Worm (Caenorhabditis elegans) whole organism, young adult: ENCODE results near the gene M01E10.3.
A peak's percentile ranks its signal among the peaks of the same experiment; 100 is the strongest.

Source experiments
- C17E4.6 ChIP-seq: fragments of 200-800 bp; sonication (Bioruptor generic); IDR thresholded peaks from 2 replicates; pipeline ENCODE4 v1.3.6; 2022; ENCODE audit warnings: missing genetic modification reagents, missing genetic modification characterization, missing compliant biosample characterization
- D2030.7 ChIP-seq: fragments of 200-800 bp; sonication (Bioruptor generic); IDR thresholded peaks from 2 replicates; pipeline ENCODE4 v1.3.6; 2022; ENCODE audit warnings: missing genetic modification reagents, missing genetic modification characterization, missing compliant biosample characterization
- F10E7.11 ChIP-seq: sonication (generic microtip); optimal IDR thresholded peaks from 2 replicates; lab custom pipeline; 2017; ENCODE audit warnings: mild to moderate bottlenecking, missing genetic modification characterization, moderate library complexity, missing compliant biosample characterization
- F23B12.7 ChIP-seq: sonication (generic microtip); optimal IDR thresholded peaks from 2 replicates; lab custom pipeline; 2017; ENCODE audit warnings: missing genetic modification characterization, mild to moderate bottlenecking, missing compliant biosample characterization, antibody characterized with exemption, moderate library complexity; ENCODE audit not compliant: insufficient read depth
- F33H1.4 ChIP-seq: fragments of 200-800 bp; sonication (Bioruptor generic); IDR thresholded peaks from 2 replicates; pipeline ENCODE4 v1.3.6; 2022; ENCODE audit warnings: missing genetic modification reagents, missing genetic modification characterization, missing compliant biosample characterization
- F49E8.2 ChIP-seq: sonication (generic microtip); optimal IDR thresholded peaks from 3 replicates; lab custom pipeline; 2017; ENCODE audit warnings: missing genetic modification characterization, mild to moderate bottlenecking, missing compliant biosample characterization, antibody characterized with exemption, moderate library complexity; ENCODE audit not compliant: insufficient read depth
- K11D2.4 ChIP-seq: fragments of 200-800 bp; sonication (Bioruptor generic); IDR thresholded peaks from 2 replicates; pipeline ENCODE4 v1.3.6; 2022; ENCODE audit warnings: missing genetic modification reagents, missing genetic modification characterization, missing compliant biosample characterization
- Y53G8AR.9 ChIP-seq: fragments of 200-800 bp; sonication (Bioruptor generic); conservative IDR thresholded peaks from 2 replicates; pipeline ENCODE4 v1.3.6; 2022; ENCODE audit warnings: missing genetic modification reagents, missing genetic modification characterization, missing compliant biosample characterization
- attf-5 ChIP-seq: fragments of 200-800 bp; sonication (Bioruptor generic); optimal IDR thresholded peaks from 2 replicates; lab custom pipeline; 2018; ENCODE audit warnings: mild to moderate bottlenecking, missing genetic modification characterization, missing compliant biosample characterization
- ccch-3 ChIP-seq: fragments of 200-800 bp; sonication (Bioruptor generic); optimal IDR thresholded peaks from 2 replicates; lab custom pipeline; 2018; ENCODE audit warnings: mild to moderate bottlenecking, missing genetic modification characterization, missing compliant biosample characterization
- cebp-1 ChIP-seq, 2 experiments: fragments of 200-800 bp in 1 of 2; sonication (Bioruptor generic) in 1 of 2; sonication (generic microtip) in 1 of 2; IDR thresholded peaks in 1 of 2; optimal IDR thresholded peaks in 1 of 2; 2 replicates each; pipeline versions ENCODE4 v1.3.6 to Lab custom; 2017 to 2022; ENCODE audit warnings: missing compliant biosample characterization in 2 of 2, missing genetic modification characterization in 2 of 2, mild to moderate bottlenecking in 1 of 2, missing genetic modification reagents in 1 of 2, moderate library complexity in 1 of 2
- ceh-40 ChIP-seq: fragments of 200-800 bp; sonication (Bioruptor generic); IDR thresholded peaks from 2 replicates; pipeline ENCODE4 v1.3.6; 2022; ENCODE audit warnings: missing genetic modification characterization, missing compliant biosample characterization
- ceh-91 ChIP-seq: fragments of 200-800 bp; sonication (Bioruptor generic); IDR thresholded peaks from 2 replicates; pipeline ENCODE4 v1.3.6; 2022; ENCODE audit warnings: missing genetic modification reagents, missing genetic modification characterization, missing compliant biosample characterization
- chd-7 ChIP-seq: sonication (generic microtip); optimal IDR thresholded peaks from 2 replicates; lab custom pipeline; 2016; ENCODE audit warnings: mild to moderate bottlenecking, missing genetic modification characterization, moderate library complexity, missing compliant biosample characterization
- die-1 ChIP-seq: sonication (generic microtip); optimal IDR thresholded peaks from 2 replicates; lab custom pipeline; 2016; ENCODE audit warnings: missing genotype, mild to moderate bottlenecking, missing genetic modification characterization, missing compliant biosample characterization
- dpl-1 ChIP-seq: fragments of 150-350 bp; optimal IDR thresholded peaks from 2 replicates; lab custom pipeline; 2014; ENCODE audit warnings: missing biosample characterization, missing genetic modification reagents, missing genetic modification characterization
- efl-1 ChIP-seq: fragments of 150-350 bp; optimal IDR thresholded peaks from 2 replicates; lab custom pipeline; 2014; ENCODE audit warnings: missing biosample characterization, missing genetic modification reagents, missing genetic modification characterization
- ekl-4 ChIP-seq: fragments of 200-800 bp; sonication (Bioruptor generic); IDR thresholded peaks from 2 replicates; pipeline ENCODE4 v1.3.6; 2022; ENCODE audit warnings: missing genetic modification reagents, missing genetic modification characterization, missing compliant biosample characterization
- ets-4 ChIP-seq: fragments of 200-800 bp; sonication (Bioruptor generic); optimal IDR thresholded peaks from 2 replicates; lab custom pipeline; 2018; ENCODE audit warnings: mild to moderate bottlenecking, missing genetic modification characterization, missing compliant biosample characterization
- lin-54 ChIP-seq: fragments of 200-800 bp; sonication (Bioruptor generic); optimal IDR thresholded peaks from 2 replicates; lab custom pipeline; 2018; ENCODE audit warnings: mild to moderate bottlenecking, missing genetic modification characterization, missing compliant biosample characterization
- lsl-1 ChIP-seq: fragments of 200-800 bp; sonication (Bioruptor generic); optimal IDR thresholded peaks from 2 replicates; lab custom pipeline; 2018; ENCODE audit warnings: mild to moderate bottlenecking, missing genetic modification characterization, moderate library complexity, missing compliant biosample characterization
- lsy-27 ChIP-seq: sonication (generic microtip); optimal IDR thresholded peaks from 2 replicates; lab custom pipeline; 2017; ENCODE audit warnings: missing genetic modification characterization, mild to moderate bottlenecking, missing compliant biosample characterization, antibody characterized with exemption, missing genotype, borderline replicate concordance; ENCODE audit not compliant: insufficient read depth
- madf-10 ChIP-seq: sonication (generic microtip); optimal IDR thresholded peaks from 2 replicates; lab custom pipeline; 2016; ENCODE audit warnings: mild to moderate bottlenecking, missing genetic modification characterization, missing compliant biosample characterization
- madf-6 ChIP-seq: fragments of 200-800 bp; sonication (Bioruptor generic); IDR thresholded peaks from 2 replicates; pipeline ENCODE4 v1.3.6; 2022; ENCODE audit warnings: missing genetic modification reagents, missing genetic modification characterization, missing compliant biosample characterization
- madf-8 ChIP-seq: fragments of 200-800 bp; sonication (Bioruptor generic); conservative IDR thresholded peaks from 2 replicates; pipeline ENCODE4 v1.3.6; 2022; ENCODE audit warnings: missing genetic modification reagents, missing genetic modification characterization, missing compliant biosample characterization
- mcd-1 ChIP-seq: fragments of 200-800 bp; sonication (Bioruptor generic); IDR thresholded peaks from 2 replicates; pipeline ENCODE4 v1.3.6; 2022; ENCODE audit warnings: missing genetic modification reagents, missing genetic modification characterization, missing compliant biosample characterization
- mxl-1 ChIP-seq: sonication (generic microtip); optimal IDR thresholded peaks from 2 replicates; lab custom pipeline; 2016; ENCODE audit warnings: missing genetic modification characterization, missing compliant biosample characterization
- nhr-120 ChIP-seq: fragments of 200-800 bp; sonication (Bioruptor generic); IDR thresholded peaks from 2 replicates; pipeline ENCODE4 v1.3.6; 2022; ENCODE audit warnings: missing genetic modification characterization, missing compliant biosample characterization
- pbrm-1 ChIP-seq: fragments of 200-800 bp; sonication (Bioruptor generic); IDR thresholded peaks from 2 replicates; pipeline ENCODE4 v1.3.6; 2022; ENCODE audit warnings: missing genetic modification reagents, missing genetic modification characterization, missing compliant biosample characterization
- rcor-1 ChIP-seq: fragments of 200-800 bp; sonication (Bioruptor generic); IDR thresholded peaks from 2 replicates; pipeline ENCODE4 v1.3.6; 2022; ENCODE audit warnings: missing genetic modification reagents, missing genetic modification characterization, missing compliant biosample characterization
- sdz-38 ChIP-seq: sonication (generic microtip); optimal IDR thresholded peaks from 2 replicates; lab custom pipeline; 2016; ENCODE audit warnings: missing genotype, missing genetic modification characterization, missing compliant biosample characterization
- snpc-1.1 ChIP-seq: sonication (generic microtip); optimal IDR thresholded peaks from 2 replicates; lab custom pipeline; 2017; ENCODE audit warnings: missing genetic modification characterization, mild to moderate bottlenecking, missing compliant biosample characterization, antibody characterized with exemption, moderate library complexity, missing genotype, missing genetic modification reagents; ENCODE audit not compliant: insufficient read depth
- snpc-1.3 ChIP-seq: sonication (generic microtip); optimal IDR thresholded peaks from 2 replicates; lab custom pipeline; 2017; ENCODE audit warnings: missing genetic modification characterization, mild to moderate bottlenecking, missing compliant biosample characterization, antibody characterized with exemption, moderate library complexity, missing genotype, missing genetic modification reagents; ENCODE audit not compliant: insufficient read depth
- snpc-3.4 ChIP-seq: sonication (generic microtip); optimal IDR thresholded peaks from 2 replicates; lab custom pipeline; 2017; ENCODE audit warnings: missing genetic modification characterization, mild to moderate bottlenecking, missing compliant biosample characterization, antibody characterized with exemption, moderate library complexity, missing genotype, missing genetic modification reagents
- tbp1 ChIP-seq: fragments of 200-800 bp; sonication (Bioruptor generic); optimal IDR thresholded peaks from 2 replicates; lab custom pipeline; 2018; ENCODE audit warnings: mild to moderate bottlenecking, missing genetic modification characterization, missing compliant biosample characterization
- xnd-1 ChIP-seq: sonication (generic microtip); optimal IDR thresholded peaks from 2 replicates; lab custom pipeline; 2016; ENCODE audit warnings: missing genotype, missing genetic modification reagents, missing genetic modification characterization, missing compliant biosample characterization
- ztf-28 ChIP-seq: fragments of 200-800 bp; sonication (Bioruptor generic); IDR thresholded peaks from 2 replicates; pipeline ENCODE4 v1.3.6; 2022; ENCODE audit warnings: missing genetic modification reagents, missing genetic modification characterization, missing compliant biosample characterization
- ztf-6 ChIP-seq: fragments of 200-800 bp; sonication (Bioruptor generic); IDR thresholded peaks from 2 replicates; pipeline ENCODE4 v1.3.6; 2022; ENCODE audit warnings: missing genetic modification reagents, missing genetic modification characterization, missing compliant biosample characterization

The M01E10.3 gene

DNA sequence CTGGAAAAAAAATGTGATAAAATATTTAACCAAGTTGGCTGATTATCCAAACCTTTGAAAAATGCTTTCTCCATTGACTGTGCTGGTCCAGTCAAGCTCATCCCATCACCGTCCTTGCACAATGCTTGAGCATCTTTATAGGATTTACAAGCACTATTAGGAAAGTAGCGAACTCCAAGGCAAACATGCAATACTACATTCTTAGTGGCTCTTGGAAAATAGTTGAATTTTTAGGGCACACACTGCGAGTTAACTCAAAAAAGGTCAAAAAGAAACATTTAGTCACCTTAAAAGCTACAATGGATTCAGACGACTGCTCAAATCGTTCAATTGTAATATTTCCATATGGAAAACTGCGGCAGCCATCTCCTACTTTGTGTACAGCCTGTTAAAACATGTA, at the start of gene M01E10.3:
Gene M01E10.3, minus strand, starts transcription at position 101 of the 400 bp plus-strand sequence.
- TF ChIP-seq ekl-4 (no peak), ztf-6 (GFP tag; lab: Robert Waterston, UW) (no peak), F10E7.11 (tag; lab: Kevin White, UChicago) (no peak), K11D2.4 (no peak), nhr-120 (no peak)

- TF ChIP-seq F49E8.2 (tag; lab: Kevin White, UChicago) (peak; percentile 17), attf-5 (GFP tag; lab: Kevin White, UChicago) (no peak), Y53G8AR.9 (peak; percentile 30; the same call in 1 of the 2 replicates), dpl-1 (GFP tag; lab: Kevin White, UChicago) (peak; percentile 10), lsl-1 (peak; percentile 65), pbrm-1 (GFP tag; lab: Robert Waterston, UW) (peak; percentile 40; the same call in 1 of the 2 replicates), madf-8 (GFP tag; lab: Robert Waterston, UW) (peak; percentile 83), mcd-1 (GFP tag; lab: Robert Waterston, UW) (peak; percentile 63; the same call in 1 of the 2 replicates), ceh-40 (GFP tag; lab: Robert Waterston, UW) (no peak), lin-54 (GFP tag; lab: Kevin White, UChicago) (peak; percentile 59), snpc-1.1 (tag; lab: Kevin White, UChicago) (peak; percentile 16), ets-4 (no peak), cebp-1 (GFP tag; IDR thresholded peaks at IDR 0.05; lab: Robert Waterston, UW) (no peak), cebp-1 (tag; optimal IDR thresholded peaks at IDR 0.05; lab: Kevin White, UChicago) (no peak), F33H1.4 (GFP tag; lab: Robert Waterston, UW) (peak; percentile 96), sdz-38 (tag; lab: Kevin White, UChicago) (no peak), rcor-1 (0 out of 2 replicates have a peak, but pooled peaks have one; percentile 25), ekl-4 (0 out of 2 replicates have a peak, but pooled peaks have one; percentile 14), mxl-1 (tag; lab: Kevin White, UChicago) (no peak), xnd-1 (tag; lab: Kevin White, UChicago) (peak; percentile 93), lsy-27 (tag; lab: Kevin White, UChicago) (no peak), C17E4.6 (GFP tag; lab: Robert Waterston, UW) (no peak), ceh-91 (GFP tag; lab: Robert Waterston, UW) (peak; percentile 34; the same call in 1 of the 2 replicates), chd-7 (tag; lab: Kevin White, UChicago) (no peak), madf-6 (GFP tag; lab: Robert Waterston, UW) (peak; percentile 96), ztf-28 (no peak), snpc-1.3 (tag; lab: Kevin White, UChicago) (peak; percentile 34), die-1 (tag; lab: Kevin White, UChicago) (no peak), tbp1 (peak; percentile 1), madf-10 (tag; lab: Kevin White, UChicago) (no peak), F23B12.7 (tag; lab: Kevin White, UChicago) (no peak), D2030.7 (GFP tag; lab: Robert Waterston, UW) (peak; percentile 71), ccch-3 (GFP tag; lab: Kevin White, UChicago) (no peak), snpc-3.4 (tag; lab: Kevin White, UChicago) (peak; percentile 16), efl-1 (GFP tag; lab: Kevin White, UChicago) (peak; percentile 47)
- TF ChIP-seq, all 124 proteins: peak for 20
Measured at ce11 chrIII:2101895-2102345, 47.9 kb upstream of the M01E10.3 start, which contains the start of gene ppk-2. TSS of gene ppk-2 (plus strand) at chrIII:2102295.
